Worm (Caenorhabditis elegans) whole organism, late embryonic: ENCODE measurements around the gene mtr-4.

Experiments
- T23F11.4 ChIP-seq: fragments of 200-800 bp; sonication (Bioruptor generic); optimal IDR thresholded peaks from 2 replicates; lab custom pipeline; 2018; ENCODE audit warnings: mild to moderate bottlenecking, missing genetic modification characterization, missing compliant biosample characterization
- nhr-11 ChIP-seq: fragments of 150-350 bp; optimal IDR thresholded peaks from 2 replicates; lab custom pipeline; 2014; ENCODE audit warnings: missing biosample characterization, missing genetic modification characterization

- TF ChIP-seq nhr-11 (tag; lab: Kevin White, UChicago) (no peak), T23F11.4 (no peak)
Observed at ce11 chrIV:9848075-9848474, 22.6 kb downstream of the mtr-4 start, which contains the start of gene K07F5.7.
